Worm (Caenorhabditis elegans) whole organism, late embryonic: Measurements from ENCODE around the gene rcan-1.

Experiments used
- ama-1 ChIP-seq: fragments of 150-350 bp; optimal IDR thresholded peaks from 2 replicates; lab custom pipeline; 2014
- ceh-19 ChIP-seq: fragments of 200-800 bp; sonication (Bioruptor generic); optimal IDR thresholded peaks from 2 replicates; lab custom pipeline; 2018; ENCODE audit warnings: mild to moderate bottlenecking, missing genetic modification characterization, missing compliant biosample characterization
- dmd-4 ChIP-seq: sonication (generic microtip); optimal IDR thresholded peaks from 2 replicates; lab custom pipeline; 2016; ENCODE audit warnings: borderline replicate concordance, missing genetic modification characterization, missing compliant biosample characterization
- dve-1 ChIP-seq: sonication (generic microtip); optimal IDR thresholded peaks from 2 replicates; lab custom pipeline; 2017; ENCODE audit warnings: antibody characterized with exemption, mild to moderate bottlenecking, missing genetic modification characterization, missing compliant biosample characterization
- hlh-15 ChIP-seq: sonication (generic microtip); optimal IDR thresholded peaks from 2 replicates; lab custom pipeline; 2016; ENCODE audit warnings: missing genetic modification characterization, missing compliant biosample characterization
- mec-3 ChIP-seq: sonication (generic microtip); optimal IDR thresholded peaks from 2 replicates; lab custom pipeline; 2016; ENCODE audit warnings: borderline replicate concordance, missing genetic modification characterization, missing compliant biosample characterization
- nhr-11 ChIP-seq: fragments of 150-350 bp; optimal IDR thresholded peaks from 2 replicates; lab custom pipeline; 2014; ENCODE audit warnings: missing biosample characterization, missing genetic modification characterization
- pax-1 ChIP-seq: fragments of 150-350 bp; optimal IDR thresholded peaks from 2 replicates; lab custom pipeline; 2014; ENCODE audit warnings: missing biosample characterization, missing genetic modification characterization
- pha-4 ChIP-seq: fragments of 150-350 bp; optimal IDR thresholded peaks from 2 replicates; lab custom pipeline; 2018; ENCODE audit warnings: missing biosample characterization, missing genetic modification reagents, missing genetic modification characterization
- pqm-1 ChIP-seq: sonication (generic microtip); optimal IDR thresholded peaks from 2 replicates; lab custom pipeline; 2016; ENCODE audit warnings: missing genetic modification characterization, missing compliant biosample characterization
- ref-2 ChIP-seq: sonication (generic microtip); optimal IDR thresholded peaks from 2 replicates; lab custom pipeline; 2016; ENCODE audit warnings: missing genetic modification characterization, missing compliant biosample characterization
- zip-5 ChIP-seq: sonication (generic microtip); optimal IDR thresholded peaks from 2 replicates; lab custom pipeline; 2016; ENCODE audit warnings: missing genetic modification characterization, missing compliant biosample characterization

- TF ChIP-seq ama-1 (lab: Kevin White, UChicago) (no peak), pqm-1 (tag; lab: Kevin White, UChicago) (no peak), pha-4 (no peak), zip-5 (tag; lab: Kevin White, UChicago) (no peak), dve-1 (no peak), dmd-4 (tag; lab: Kevin White, UChicago) (no peak), ceh-19 (GFP tag; lab: Kevin White, UChicago) (no peak), mec-3 (tag; lab: Kevin White, UChicago) (no peak), nhr-11 (tag; lab: Kevin White, UChicago) (no peak), hlh-15 (tag; lab: Kevin White, UChicago) (no peak), pax-1 (tag; lab: Kevin White, UChicago) (no peak), ref-2 (no peak)
These were observed 33.4 kb upstream of the rcan-1 start for ce11 chrIII:5717173-5717748.
